Fruit fly (Drosophila melanogaster) whole organism, embryonic: Measurements from ENCODE around the gene kkv.

ENCODE experiments used
- B-H1 ChIP-seq: fragments of 200-800 bp; sonication (Bioruptor generic); IDR thresholded peaks from 3 replicates; pipeline ENCODE4 v1.3.6; 2022; ENCODE audit warnings: missing biosample characterization, missing genetic modification characterization
- CG10366 ChIP-seq: fragments of 200-800 bp; sonication (Bioruptor generic); IDR thresholded peaks from 2 replicates; pipeline ENCODE4 v1.3.6; 2022; ENCODE audit warnings: missing biosample characterization, missing genetic modification characterization
- CG10959 ChIP-seq: fragments of 200-800 bp; sonication (Bioruptor generic); IDR thresholded peaks from 2 replicates; pipeline ENCODE4 v1.3.6; 2022; ENCODE audit warnings: missing biosample characterization, missing genetic modification characterization
- CG12391 ChIP-seq: fragments of 200-800 bp; sonication (Bioruptor generic); optimal IDR thresholded peaks from 3 replicates; lab custom pipeline; 2018; ENCODE audit warnings: missing biosample characterization, mild to moderate bottlenecking, missing genetic modification characterization, moderate library complexity
- CG14050 ChIP-seq: fragments of 200-800 bp; sonication (Bioruptor generic); IDR thresholded peaks from 3 replicates; pipeline ENCODE4 v1.3.6; 2022; ENCODE audit warnings: missing biosample characterization, missing genetic modification characterization
- CG14710 ChIP-seq: fragments of 200-800 bp; sonication (Bioruptor generic); optimal IDR thresholded peaks from 3 replicates; lab custom pipeline; 2019; ENCODE audit warnings: missing biosample characterization, mild to moderate bottlenecking, missing genetic modification characterization, moderate library complexity
- CG17802 ChIP-seq: fragments of 200-800 bp; sonication (Bioruptor generic); optimal IDR thresholded peaks from 2 replicates; lab custom pipeline; 2018; ENCODE audit warnings: missing biosample characterization, mild to moderate bottlenecking, missing genetic modification characterization, moderate library complexity
- CG17829 ChIP-seq: fragments of 200-800 bp; optimal IDR thresholded peaks from 2 replicates; lab custom pipeline; 2019; ENCODE audit warnings: missing biosample characterization, mild to moderate bottlenecking, missing genetic modification characterization, moderate library complexity
- CG18619 ChIP-seq: fragments of 200-800 bp; sonication (Bioruptor generic); optimal IDR thresholded peaks from 3 replicates; lab custom pipeline; 2017; ENCODE audit warnings: missing biosample characterization, mild to moderate bottlenecking, missing genetic modification characterization
- CG2120 ChIP-seq: fragments of 200-800 bp; sonication (Bioruptor generic); optimal IDR thresholded peaks from 3 replicates; lab custom pipeline; 2016; ENCODE audit warnings: missing biosample characterization, missing genetic modification characterization
- CG2129 ChIP-seq: fragments of 200-800 bp; sonication (Bioruptor generic); IDR thresholded peaks from 2 replicates; pipeline ENCODE4 v1.3.6; 2022; ENCODE audit warnings: missing biosample characterization, missing genetic modification characterization; ENCODE audit not compliant: partially characterized antibody
- CG2712 ChIP-seq: fragments of 200-800 bp; optimal IDR thresholded peaks from 3 replicates; lab custom pipeline; 2019; ENCODE audit warnings: missing biosample characterization, mild to moderate bottlenecking, missing genetic modification characterization, moderate library complexity
- CG30403 ChIP-seq: fragments of 200-800 bp; sonication (Bioruptor generic); optimal IDR thresholded peaks from 3 replicates; lab custom pipeline; 2016; ENCODE audit warnings: missing biosample characterization, missing genetic modification characterization
- CG32532 ChIP-seq: fragments of 200-800 bp; sonication (Bioruptor generic); IDR thresholded peaks from 2 replicates; pipeline ENCODE4 v1.3.6; 2022; ENCODE audit warnings: missing biosample characterization, missing genetic modification characterization
- CG42726 ChIP-seq: fragments of 200-800 bp; sonication (Bioruptor generic); IDR thresholded peaks from 2 replicates; pipeline ENCODE4 v1.3.6; 2022; ENCODE audit warnings: missing biosample characterization, missing genetic modification characterization; ENCODE audit not compliant: partially characterized antibody
- CG8290 ChIP-seq, 3 experiments: fragments of 200-800 bp; sonication (Bioruptor generic); optimal IDR thresholded peaks; 2 replicates each; lab custom pipeline; 2016 to 2019; ENCODE audit warnings: missing biosample characterization in 3 of 3, missing genetic modification characterization in 3 of 3, mild to moderate bottlenecking in 2 of 3, moderate library complexity in 1 of 3
- CG8944 ChIP-seq: fragments of 200-800 bp; sonication (Bioruptor generic); optimal IDR thresholded peaks from 3 replicates; lab custom pipeline; 2016; ENCODE audit warnings: missing biosample characterization, missing genetic modification characterization
- CG9797 ChIP-seq: fragments of 200-800 bp; sonication (Bioruptor generic); optimal IDR thresholded peaks from 3 replicates; lab custom pipeline; 2018; ENCODE audit warnings: missing biosample characterization, mild to moderate bottlenecking, missing genetic modification characterization
- D ChIP-seq, 2 experiments: fragments of 200-800 bp in 1 of 2; fragments of >200 bp in 1 of 2; sonication (Bioruptor generic) in 1 of 2; optimal IDR thresholded peaks; 2 replicates in 1 of 2; 3 replicates in 1 of 2; lab custom pipeline; 2017; ENCODE audit warnings: mild to moderate bottlenecking in 1 of 2, missing biosample characterization in 1 of 2, missing genetic modification characterization in 1 of 2, missing genetic modification reagents in 1 of 2
- Dfd ChIP-seq, 2 experiments: fragments of >200 bp; optimal IDR thresholded peaks; 2 replicates each; lab custom pipeline; 2017; ENCODE audit warnings: missing biosample characterization in 2 of 2, missing genetic modification characterization in 2 of 2
- H15 ChIP-seq: fragments of 200-800 bp; sonication (Bioruptor generic); IDR thresholded peaks from 3 replicates; pipeline ENCODE4 v1.3.6; 2022; ENCODE audit warnings: missing biosample characterization, missing genetic modification characterization
- HLHmδ ChIP-seq: fragments of 200-800 bp; sonication (Bioruptor generic); optimal IDR thresholded peaks from 2 replicates; lab custom pipeline; 2018; ENCODE audit warnings: missing biosample characterization, mild to moderate bottlenecking, missing genetic modification characterization, moderate library complexity
- Lim3 ChIP-seq: fragments of 200-800 bp; sonication (Bioruptor generic); IDR thresholded peaks from 2 replicates; pipeline ENCODE4 v1.3.6; 2022; ENCODE audit warnings: missing biosample characterization, missing genetic modification characterization
- Opbp ChIP-seq: fragments of 200-800 bp; sonication (Bioruptor generic); IDR thresholded peaks from 3 replicates; pipeline ENCODE4 v1.3.6; 2022; ENCODE audit warnings: missing biosample characterization, missing genetic modification characterization; ENCODE audit not compliant: partially characterized antibody
- Scr ChIP-seq: fragments of 200-800 bp; sonication (Bioruptor generic); IDR thresholded peaks from 2 replicates; pipeline ENCODE4 v1.3.6; 2022; ENCODE audit warnings: missing biosample characterization, missing genetic modification characterization; ENCODE audit not compliant: partially characterized antibody
- Side ChIP-seq: fragments of 200-800 bp; sonication (Bioruptor generic); optimal IDR thresholded peaks from 2 replicates; lab custom pipeline; 2016; ENCODE audit warnings: missing biosample characterization, missing genetic modification characterization
- Tbp ChIP-seq: fragments of >200 bp; optimal IDR thresholded peaks from 2 replicates; lab custom pipeline; 2018; ENCODE audit warnings: missing biosample characterization, missing genetic modification characterization
- Trl ChIP-seq, 3 experiments: fragments of >200 bp in 2 of 3; fragments of 200-800 bp in 1 of 3; sonication (Bioruptor generic) in 1 of 3; optimal IDR thresholded peaks; 2 replicates in 1 of 3; 3 replicates in 2 of 3; lab custom pipeline; 2016 to 2017; ENCODE audit warnings: missing biosample characterization in 1 of 3, missing genetic modification characterization in 1 of 3
- Usf ChIP-seq: fragments of 200-800 bp; sonication (Bioruptor generic); optimal IDR thresholded peaks from 2 replicates; lab custom pipeline; 2017; ENCODE audit warnings: missing genotype, missing biosample characterization, missing genetic modification characterization
- Xrp1 ChIP-seq: fragments of 200-800 bp; sonication (Bioruptor generic); IDR thresholded peaks from 2 replicates; pipeline ENCODE4 v1.3.6; 2022; ENCODE audit warnings: missing biosample characterization, missing genetic modification characterization
- bbx ChIP-seq: fragments of 200-800 bp; sonication (Bioruptor generic); IDR thresholded peaks from 2 replicates; pipeline ENCODE4 v1.3.6; 2022; ENCODE audit warnings: missing biosample characterization, missing genetic modification characterization; ENCODE audit not compliant: partially characterized antibody
- chinmo ChIP-seq: fragments of 200-800 bp; sonication (Bioruptor generic); IDR thresholded peaks from 4 replicates; pipeline ENCODE4 v1.3.6; 2022; ENCODE audit warnings: missing biosample characterization, missing genetic modification characterization; ENCODE audit not compliant: partially characterized antibody
- chm ChIP-seq: fragments of 200-800 bp; sonication (Bioruptor generic); IDR thresholded peaks from 2 replicates; pipeline ENCODE4 v1.3.6; 2022; ENCODE audit warnings: missing biosample characterization, missing genetic modification characterization
- dmrt11E ChIP-seq: fragments of 200-800 bp; sonication (Bioruptor generic); optimal IDR thresholded peaks from 3 replicates; lab custom pipeline; 2018; ENCODE audit warnings: missing biosample characterization, mild to moderate bottlenecking, missing genetic modification characterization, moderate library complexity
- hkb ChIP-seq, 2 experiments: fragments of 200-800 bp in 1 of 2; fragments of >200 bp in 1 of 2; sonication (Bioruptor generic) in 1 of 2; IDR thresholded peaks in 1 of 2; optimal IDR thresholded peaks in 1 of 2; 2 replicates each; pipeline versions ENCODE4 v1.3.6 to Lab custom; 2017 to 2022; ENCODE audit warnings: missing biosample characterization in 1 of 2, missing genetic modification characterization in 1 of 2
- hth ChIP-seq: fragments of >200 bp; optimal IDR thresholded peaks from 2 replicates; lab custom pipeline; 2017; ENCODE audit warnings: inconsistent platforms
- kay ChIP-seq: fragments of 200-800 bp; sonication (Bioruptor generic); optimal IDR thresholded peaks from 2 replicates; lab custom pipeline; 2016; ENCODE audit warnings: missing biosample characterization, missing genetic modification characterization
- ken ChIP-seq: fragments of 200-800 bp; sonication (Bioruptor generic); IDR thresholded peaks from 3 replicates; pipeline ENCODE4 v1.3.6; 2022; ENCODE audit warnings: missing biosample characterization, missing genetic modification characterization
- lola ChIP-seq, 3 experiments: fragments of >200 bp in 2 of 3; fragments of 200-800 bp in 1 of 3; sonication (Bioruptor generic) in 1 of 3; optimal IDR thresholded peaks; 2 replicates each; lab custom pipeline; 2017 to 2019; ENCODE audit warnings: missing biosample characterization in 3 of 3, missing genetic modification characterization in 3 of 3, mild to moderate bottlenecking in 1 of 3, moderate library complexity in 1 of 3
- mam ChIP-seq: fragments of 200-800 bp; sonication (Bioruptor generic); optimal IDR thresholded peaks from 3 replicates; lab custom pipeline; 2016; ENCODE audit warnings: missing biosample characterization, missing genetic modification characterization
- nmo ChIP-seq: fragments of 200-800 bp; sonication (Bioruptor generic); optimal IDR thresholded peaks from 2 replicates; lab custom pipeline; 2018; ENCODE audit warnings: missing biosample characterization, mild to moderate bottlenecking, missing genetic modification characterization, moderate library complexity
- rib ChIP-seq: fragments of 200-800 bp; sonication (Bioruptor generic); IDR thresholded peaks from 2 replicates; pipeline ENCODE4 v1.3.6; 2022; ENCODE audit warnings: missing biosample characterization, missing genetic modification characterization
- schlank ChIP-seq: fragments of 200-800 bp; sonication (Bioruptor generic); optimal IDR thresholded peaks from 2 replicates; lab custom pipeline; 2018; ENCODE audit warnings: missing biosample characterization, mild to moderate bottlenecking, missing genetic modification characterization
- trem ChIP-seq: fragments of 200-800 bp; optimal IDR thresholded peaks from 3 replicates; lab custom pipeline; 2019; ENCODE audit warnings: missing biosample characterization, mild to moderate bottlenecking, missing genetic modification characterization, moderate library complexity
- tx ChIP-seq: fragments of 200-800 bp; sonication (Bioruptor generic); optimal IDR thresholded peaks from 2 replicates; lab custom pipeline; 2016; ENCODE audit warnings: missing biosample characterization, missing genetic modification characterization
- unc-4 ChIP-seq: fragments of 200-800 bp; sonication (Bioruptor generic); IDR thresholded peaks from 2 replicates; pipeline ENCODE4 v1.3.6; 2022; ENCODE audit warnings: missing biosample characterization, missing genetic modification characterization; ENCODE audit not compliant: partially characterized antibody
- vnd ChIP-seq: fragments of 200-800 bp; sonication (Bioruptor generic); IDR thresholded peaks from 3 replicates; pipeline ENCODE4 v1.3.6; 2022; ENCODE audit warnings: missing biosample characterization, missing genetic modification characterization; ENCODE audit not compliant: partially characterized antibody

Gene kkv

dm6 chr3R:5368170-5368781, 24.4 kb downstream of the kkv start, which contains the start of gene Cerk (continued):
- TF ChIP-seq nmo (peak; percentile 30), Side (GFP tag; lab: Kevin White, UChicago) (peak; percentile 22), CG2120 (GFP tag; lab: Kevin White, UChicago) (peak; percentile 64), mam (GFP tag; lab: Kevin White, UChicago) (peak; percentile 67), CG2712 (tag; lab: Kevin White, UChicago) (peak; percentile 42), CG8290 (GFP tag; optimal IDR thresholded peaks at IDR 0.05; lab: Kevin White, UChicago) (peak; percentile 30), CG8290 (tag; optimal IDR thresholded peaks at IDR 0.05; lab: Kevin White, UChicago) (peak; percentile 28 to 86), CG30403 (GFP tag; lab: Kevin White, UChicago) (peak; percentile 54), bbx (peak; percentile 57), hkb (optimal IDR thresholded peaks at IDR 0.05; lab: Kevin White, UChicago) (no peak), hkb (GFP tag; IDR thresholded peaks at IDR 0.05; lab: Robert Waterston, UW) (no peak), tx (GFP tag; lab: Kevin White, UChicago) (peak; percentile 27), lola (GFP tag; optimal IDR thresholded peaks at IDR 0.05; lab: Kevin White, UChicago) (no peak), CG17802 (tag; lab: Kevin White, UChicago) (peak; percentile 38), Xrp1 (no peak), CG14710 (tag; lab: Kevin White, UChicago) (peak; percentile 52), chm (GFP tag; lab: Robert Waterston, UW) (peak; percentile 80), CG12391 (tag; lab: Kevin White, UChicago) (peak; percentile 39), hth (lab: Kevin White, UChicago) (no peak), dmrt11E (tag; lab: Kevin White, UChicago) (no peak), trem (tag; lab: Kevin White, UChicago) (peak; percentile 20), Scr (GFP tag; lab: Robert Waterston, UW) (peak; percentile 55), schlank (tag; lab: Kevin White, UChicago) (no peak), CG8944 (GFP tag; lab: Kevin White, UChicago) (peak; percentile 21), HLHmδ (GFP tag; lab: Kevin White, UChicago) (peak; percentile 67), CG14050 (GFP tag; lab: Robert Waterston, UW) (no peak), CG10959 (no peak), CG42726 (peak; percentile 11; the same call in 1 of the 2 replicates), kay (peak; percentile 9), CG18619 (no peak), Lim3 (GFP tag; lab: Robert Waterston, UW) (no peak), Trl (optimal IDR thresholded peaks at IDR 0.05; lab: Kevin White, UChicago) (no peak), Trl (GFP tag; optimal IDR thresholded peaks at IDR 0.05; lab: Kevin White, UChicago) (peak; percentile 57), Dfd (GFP tag; optimal IDR thresholded peaks at IDR 0.05; lab: Kevin White, UChicago) (no peak), chinmo (GFP tag; lab: Robert Waterston, UW) (peak; percentile 89), unc-4 (GFP tag; lab: Robert Waterston, UW) (peak; percentile 51; the same call in 1 of the 2 replicates), CG32532 (GFP tag; lab: Robert Waterston, UW) (peak; percentile 64), D (optimal IDR thresholded peaks at IDR 0.05; lab: Kevin White, UChicago) (no peak), D (GFP tag; optimal IDR thresholded peaks at IDR 0.05; lab: Kevin White, UChicago) (no peak), rib (GFP tag; lab: Robert Waterston, UW) (no peak), vnd (GFP tag; lab: Robert Waterston, UW) (no peak), CG9797 (peak; percentile 91), ken (GFP tag; lab: Robert Waterston, UW) (peak; percentile 13; the same call in 1 of the 3 replicates), Tbp (no peak), H15 (GFP tag; lab: Robert Waterston, UW) (0 out of 3 replicates have a peak, but pooled peaks have one; percentile 8), Usf (GFP tag; lab: Kevin White, UChicago) (peak; percentile 20), CG2129 (no peak), B-H1 (GFP tag; lab: Robert Waterston, UW) (no peak; the same call in 2 of the 3 replicates), CG17829 (peak; percentile 1), Opbp (GFP tag; lab: Robert Waterston, UW) (peak; percentile 79), CG10366 (GFP tag; lab: Robert Waterston, UW) (peak; percentile 34; the same call in 1 of the 2 replicates)
